Worm (Caenorhabditis elegans) whole organism, midembryonic: ENCODE data around the gene C33G3.6.

Experiments used
- cog-1 ChIP-seq: sonication (generic microtip); optimal IDR thresholded peaks from 2 replicates; lab custom pipeline; 2016; ENCODE audit warnings: missing genetic modification characterization, missing compliant biosample characterization
- flt-1 ChIP-seq: fragments of 200-800 bp; sonication (Bioruptor generic); IDR thresholded peaks from 2 replicates; pipeline ENCODE4 v1.3.6; 2022; ENCODE audit warnings: missing genetic modification characterization, missing compliant biosample characterization
- med-1 ChIP-seq: sonication (generic microtip); optimal IDR thresholded peaks from 2 replicates; lab custom pipeline; 2017; ENCODE audit warnings: missing genetic modification characterization, mild to moderate bottlenecking, missing compliant biosample characterization, antibody characterized with exemption, missing genetic modification reagents; ENCODE audit not compliant: insufficient read depth
- ref-1 ChIP-seq: fragments of 200-800 bp; sonication (Bioruptor generic); conservative IDR thresholded peaks from 2 replicates; pipeline ENCODE4 v1.3.6; 2022; ENCODE audit warnings: missing genetic modification reagents, missing genetic modification characterization, missing compliant biosample characterization
- tab-1 ChIP-seq: fragments of 200-800 bp; sonication (Bioruptor generic); IDR thresholded peaks from 2 replicates; pipeline ENCODE4 v1.3.6; 2022; ENCODE audit warnings: missing genetic modification characterization, missing compliant biosample characterization

ce11 chrX:14113347-14113746 lies 29.2 kb upstream of the C33G3.6 start, which contains the start of gene nhr-281:
- TF ChIP-seq med-1 (GFP tag; lab: Kevin White, UChicago) (no peak), flt-1 (no peak), ref-1 (no peak), cog-1 (tag; lab: Kevin White, UChicago) (no peak), tab-1 (GFP tag; lab: Robert Waterston, UW) (no peak)
